Fruit fly (Drosophila melanogaster): ENCODE measurements around the gene mtm.
A peak's percentile ranks its signal among the peaks of the same experiment; 100 is the strongest.

Gene mtm

DNA sequence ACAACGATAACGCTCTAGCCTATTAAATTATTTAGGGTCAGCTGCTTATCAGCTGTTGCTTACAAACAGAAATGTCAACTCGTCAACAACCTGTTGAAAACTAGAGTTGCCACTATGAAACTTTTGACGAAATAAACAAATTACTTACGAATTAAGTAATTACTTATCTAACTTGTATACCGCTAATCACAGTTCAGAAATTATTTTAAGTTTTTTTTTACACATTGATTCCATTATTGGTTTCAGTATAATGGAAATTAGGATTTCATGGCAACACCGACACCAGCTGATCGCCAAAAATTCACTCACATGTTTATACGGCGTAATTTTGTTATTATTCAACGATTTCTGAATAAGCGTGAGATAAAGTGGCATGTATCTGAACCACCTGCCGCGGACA lies 1.0 kb upstream of the mtm start, which contains the start of the genes CG9117 and CG31643 (continued):
- TF ChIP-seq repo (GFP tag; optimal IDR thresholded peaks at IDR 0.05): no peak
- TF ChIP-seq inv (GFP tag; IDR thresholded peaks at IDR 0.05; ENCODE audit: partially characterized antibody): no peak
- no peak for TF ChIP-seq CG4282 (GFP tag; optimal IDR thresholded peaks at IDR 0.05)
- TF ChIP-seq CG2116 (GFP tag; optimal IDR thresholded peaks at IDR 0.05): peak; percentile 57
- no peak for TF ChIP-seq zen2 (GFP tag; IDR thresholded peaks at IDR 0.05; ENCODE audit: partially characterized antibody)
- TF ChIP-seq kni (GFP tag; optimal IDR thresholded peaks at IDR 0.05): peak; percentile 45
- TF ChIP-seq CG7745 (tag; optimal IDR thresholded peaks at IDR 0.05): no peak
- no peak for TF ChIP-seq ato (GFP tag; IDR thresholded peaks at IDR 0.05; ENCODE audit: partially characterized antibody)
- peak; percentile 76 for TF ChIP-seq CG13624 (GFP tag; optimal IDR thresholded peaks at IDR 0.05)
- no peak for TF ChIP-seq klu (GFP tag; IDR thresholded peaks at IDR 0.05)
- no peak for TF ChIP-seq Adf1 (GFP tag; IDR thresholded peaks at IDR 0.05)
- peak; percentile 20 for TF ChIP-seq CG10209 (GFP tag; optimal IDR thresholded peaks at IDR 0.05)
- no peak for TF ChIP-seq Hmx (GFP tag; optimal IDR thresholded peaks at IDR 0.05)
- TF ChIP-seq CG3281 (GFP tag; optimal IDR thresholded peaks at IDR 0.05): no peak
- no peak for TF ChIP-seq Dbx (GFP tag; IDR thresholded peaks at IDR 0.05)
- no peak for TF ChIP-seq Ravus (GFP tag; IDR thresholded peaks at IDR 0.05)
- TF ChIP-seq E2f1 (GFP tag; IDR thresholded peaks at IDR 0.05): no peak
- peak; percentile 10 for TF ChIP-seq Dek (tag; optimal IDR thresholded peaks at IDR 0.05)
- TF ChIP-seq CG8290 (GFP tag; optimal IDR thresholded peaks at IDR 0.05): no peak
- no peak for TF ChIP-seq CG8290 (tag; optimal IDR thresholded peaks at IDR 0.05)
- no peak for TF ChIP-seq jigr1 (GFP tag; IDR thresholded peaks at IDR 0.05)
- TF ChIP-seq Poxn (GFP tag; IDR thresholded peaks at IDR 0.05): no peak
- TF ChIP-seq tna (GFP tag; IDR thresholded peaks at IDR 0.05; ENCODE audit: partially characterized antibody): no peak
- TF ChIP-seq cwo (GFP tag; optimal IDR thresholded peaks at IDR 0.05): peak; percentile 32
- TF ChIP-seq CG34376 (GFP tag; optimal IDR thresholded peaks at IDR 0.05): peak; percentile 59
- TF ChIP-seq dmrt11E (tag; optimal IDR thresholded peaks at IDR 0.05): peak; percentile 48
- no peak for TF ChIP-seq Sox102F (GFP tag; optimal IDR thresholded peaks at IDR 0.05)
- TF ChIP-seq CG1603 (tag; optimal IDR thresholded peaks at IDR 0.05): peak; percentile 69
- TF ChIP-seq sna (GFP tag; IDR thresholded peaks at IDR 0.05; ENCODE audit: partially characterized antibody): no peak
- no peak for TF ChIP-seq ATbp (GFP tag; optimal IDR thresholded peaks at IDR 0.05)
- peak; percentile 71 to 83 for TF ChIP-seq Pdp1 (GFP tag; optimal IDR thresholded peaks at IDR 0.05)
- no peak for TF ChIP-seq vnd (GFP tag; IDR thresholded peaks at IDR 0.05; ENCODE audit: partially characterized antibody)
- TF ChIP-seq CG10274 (GFP tag; optimal IDR thresholded peaks at IDR 0.05): no peak
- TF ChIP-seq tx (GFP tag; optimal IDR thresholded peaks at IDR 0.05): peak; percentile 58
- TF ChIP-seq Hand (GFP tag; optimal IDR thresholded peaks at IDR 0.05): no peak
- peak; percentile 57 for TF ChIP-seq CG12942 (GFP tag; optimal IDR thresholded peaks at IDR 0.05)
- TF ChIP-seq CG18619 (GFP tag; optimal IDR thresholded peaks at IDR 0.05): no peak
- no peak for TF ChIP-seq CG7987 (GFP tag; optimal IDR thresholded peaks at IDR 0.05)
- TF ChIP-seq Lim3 (GFP tag; IDR thresholded peaks at IDR 0.05): no peak
- TF ChIP-seq vfl (GFP tag; optimal IDR thresholded peaks at IDR 0.05): no peak
- TF ChIP-seq CTCF (GFP tag; optimal IDR thresholded peaks at IDR 0.05): no peak
- peak; percentile 78 for TF ChIP-seq row (GFP tag; IDR thresholded peaks at IDR 0.05)
- no peak for TF ChIP-seq dmrt99B (tag; optimal IDR thresholded peaks at IDR 0.05)
- TF ChIP-seq nau (GFP tag; optimal IDR thresholded peaks at IDR 0.05): no peak
- no peak for TF ChIP-seq Oaz (GFP tag; IDR thresholded peaks at IDR 0.05)
- peak; percentile 61 for TF ChIP-seq CG17359 (tag; optimal IDR thresholded peaks at IDR 0.05)
- peak; percentile 56 for TF ChIP-seq CG13775 (GFP tag; optimal IDR thresholded peaks at IDR 0.05)
- TF ChIP-seq dm (GFP tag; optimal IDR thresholded peaks at IDR 0.05): peak; percentile 71
- peak; percentile 53 for TF ChIP-seq CG12744 (GFP tag; optimal IDR thresholded peaks at IDR 0.05)
- TF ChIP-seq B-H1 (GFP tag; IDR thresholded peaks at IDR 0.05): no peak
- no peak for TF ChIP-seq cg (GFP tag; optimal IDR thresholded peaks at IDR 0.05)
- TF ChIP-seq slou (GFP tag; optimal IDR thresholded peaks at IDR 0.05): no peak

All from whole organism, embryonic.